Worm (Caenorhabditis elegans): Measurements from ENCODE around the gene fbxb-77.
A peak's percentile ranks its signal among the peaks of the same experiment; 100 is the strongest.

The fbxb-77 gene

DNA sequence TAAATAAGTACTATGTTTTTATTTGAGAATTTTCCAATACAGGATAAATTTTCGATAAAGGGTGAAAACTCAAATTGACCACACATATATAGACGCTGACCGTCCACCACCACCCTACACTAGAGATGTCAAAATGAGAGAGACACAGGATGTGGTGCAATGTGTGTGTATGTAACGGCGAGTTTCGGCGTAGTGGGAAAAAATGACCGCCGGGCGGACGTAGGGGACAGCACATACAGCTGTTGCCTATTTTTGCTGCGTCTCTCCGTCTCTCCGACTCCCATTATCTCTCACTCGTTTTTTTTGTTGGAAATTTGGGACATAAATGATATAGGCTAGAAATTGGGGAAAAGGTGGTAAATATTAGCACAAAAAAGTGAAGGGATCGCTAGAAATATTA, 25.2 kb upstream of the fbxb-77 start:
- TF ChIP-seq F13C5.2 (tag; optimal IDR thresholded peaks at IDR 0.05): peak; percentile 18
- no peak for TF ChIP-seq tbx-37 (GFP tag; conservative IDR thresholded peaks at IDR 0.05)
- no peak for TF ChIP-seq aly-1 (tag; optimal IDR thresholded peaks at IDR 0.05)
- no peak for TF ChIP-seq ceh-36 (tag; optimal IDR thresholded peaks at IDR 0.05)
- no peak for TF ChIP-seq pes-1 (GFP tag; IDR thresholded peaks at IDR 0.05)
- TF ChIP-seq tra-4 (tag; optimal IDR thresholded peaks at IDR 0.05): no peak
- TF ChIP-seq tbx-11 (GFP tag; IDR thresholded peaks at IDR 0.05): no peak
- no peak for TF ChIP-seq hmbx-1 (tag; optimal IDR thresholded peaks at IDR 0.05)
- TF ChIP-seq sea-1 (GFP tag; conservative IDR thresholded peaks at IDR 0.05): no peak
- TF ChIP-seq scrt-1 (GFP tag; IDR thresholded peaks at IDR 0.05): no peak
- TF ChIP-seq ets-7 (tag; optimal IDR thresholded peaks at IDR 0.05): no peak
- no peak for TF ChIP-seq hnd-1 (tag; optimal IDR thresholded peaks at IDR 0.05)
- TF ChIP-seq ama-1 (optimal IDR thresholded peaks at IDR 0.05): no peak
- TF ChIP-seq ceh-13 (GFP tag; optimal IDR thresholded peaks at IDR 0.05): no peak
- no peak for TF ChIP-seq B0310.2 (tag; optimal IDR thresholded peaks at IDR 0.05)
- peak; percentile 55 for TF ChIP-seq hmg-4 (GFP tag; optimal IDR thresholded peaks at IDR 0.05)
- no peak for TF ChIP-seq flt-1 (GFP tag; IDR thresholded peaks at IDR 0.05)

DNA sequence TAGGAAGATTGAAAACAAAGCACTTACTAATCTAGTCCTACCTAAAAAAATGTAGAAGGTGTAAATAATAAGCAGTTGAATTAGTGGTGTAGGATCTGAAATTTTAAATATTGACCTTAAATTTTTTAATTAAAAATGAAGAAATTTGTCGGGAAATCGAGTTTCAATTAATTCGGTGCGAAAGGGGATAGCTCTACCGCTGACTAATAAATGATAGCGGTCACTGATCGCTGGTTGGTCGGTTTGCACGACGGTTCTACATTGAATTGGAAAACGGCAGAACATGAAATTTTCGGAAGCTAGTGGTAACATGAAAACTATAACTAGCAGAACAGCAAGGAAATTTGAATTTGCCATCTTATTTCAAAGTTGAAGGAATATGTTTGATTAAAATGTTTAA, 24.2 kb upstream of the fbxb-77 start, which contains the start of gene set-15:
Gene set-15 (minus strand): TSS at position 101 of the 400 bp plus-strand sequence.
- TF ChIP-seq hnd-1 (tag; optimal IDR thresholded peaks at IDR 0.05): no peak
- TF ChIP-seq ama-1 (optimal IDR thresholded peaks at IDR 0.05): no peak
- no peak for TF ChIP-seq aly-1 (tag; optimal IDR thresholded peaks at IDR 0.05)
- no peak for TF ChIP-seq ceh-13 (GFP tag; optimal IDR thresholded peaks at IDR 0.05)
- TF ChIP-seq hmg-4 (GFP tag; optimal IDR thresholded peaks at IDR 0.05): no peak
- no peak for TF ChIP-seq B0310.2 (tag; optimal IDR thresholded peaks at IDR 0.05)
- TF ChIP-seq sea-1 (GFP tag; conservative IDR thresholded peaks at IDR 0.05): no peak
- TF ChIP-seq ets-7 (tag; optimal IDR thresholded peaks at IDR 0.05): no peak
- no peak for TF ChIP-seq tbx-11 (GFP tag; IDR thresholded peaks at IDR 0.05)
- TF ChIP-seq flt-1 (GFP tag; IDR thresholded peaks at IDR 0.05): no peak
- TF ChIP-seq F13C5.2 (tag; optimal IDR thresholded peaks at IDR 0.05): no peak
- TF ChIP-seq hmbx-1 (tag; optimal IDR thresholded peaks at IDR 0.05): no peak

DNA sequence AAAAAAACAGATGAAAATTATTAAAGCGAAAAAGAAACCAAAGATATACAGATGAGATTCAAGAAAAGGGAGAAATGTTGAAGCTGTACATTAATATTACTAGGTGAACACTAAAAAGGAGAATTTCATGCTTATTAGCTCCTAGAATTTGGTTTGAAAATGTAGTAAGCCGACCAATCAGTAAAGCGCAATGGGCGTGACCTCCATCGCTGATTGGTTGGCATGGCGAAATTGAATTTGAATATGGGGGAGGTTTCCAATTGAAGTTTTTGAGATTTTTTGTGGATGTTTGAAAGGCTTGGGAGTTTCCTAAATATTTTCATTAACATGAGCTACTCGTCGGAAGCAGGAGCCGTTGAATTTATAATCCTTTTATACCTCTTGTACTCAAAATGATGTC, 20.5 kb upstream of the fbxb-77 start:
- no peak for TF ChIP-seq scrt-1 (GFP tag; IDR thresholded peaks at IDR 0.05)
- no peak for TF ChIP-seq tbx-37 (GFP tag; conservative IDR thresholded peaks at IDR 0.05)
- no peak for TF ChIP-seq hnd-1 (tag; optimal IDR thresholded peaks at IDR 0.05)
- TF ChIP-seq hmg-4 (GFP tag; optimal IDR thresholded peaks at IDR 0.05): no peak
- no peak for TF ChIP-seq ama-1 (optimal IDR thresholded peaks at IDR 0.05)
- TF ChIP-seq sea-1 (GFP tag; conservative IDR thresholded peaks at IDR 0.05): no peak
- no peak for TF ChIP-seq hmbx-1 (tag; optimal IDR thresholded peaks at IDR 0.05)
- TF ChIP-seq tbx-11 (GFP tag; IDR thresholded peaks at IDR 0.05): no peak
- no peak for TF ChIP-seq tra-4 (tag; optimal IDR thresholded peaks at IDR 0.05)
- TF ChIP-seq flt-1 (GFP tag; IDR thresholded peaks at IDR 0.05): no peak
- TF ChIP-seq F13C5.2 (tag; optimal IDR thresholded peaks at IDR 0.05): no peak
- TF ChIP-seq pes-1 (GFP tag; IDR thresholded peaks at IDR 0.05): no peak
- no peak for TF ChIP-seq ceh-13 (GFP tag; optimal IDR thresholded peaks at IDR 0.05)
- TF ChIP-seq ets-7 (tag; optimal IDR thresholded peaks at IDR 0.05): no peak
- TF ChIP-seq B0310.2 (tag; optimal IDR thresholded peaks at IDR 0.05): no peak

DNA sequence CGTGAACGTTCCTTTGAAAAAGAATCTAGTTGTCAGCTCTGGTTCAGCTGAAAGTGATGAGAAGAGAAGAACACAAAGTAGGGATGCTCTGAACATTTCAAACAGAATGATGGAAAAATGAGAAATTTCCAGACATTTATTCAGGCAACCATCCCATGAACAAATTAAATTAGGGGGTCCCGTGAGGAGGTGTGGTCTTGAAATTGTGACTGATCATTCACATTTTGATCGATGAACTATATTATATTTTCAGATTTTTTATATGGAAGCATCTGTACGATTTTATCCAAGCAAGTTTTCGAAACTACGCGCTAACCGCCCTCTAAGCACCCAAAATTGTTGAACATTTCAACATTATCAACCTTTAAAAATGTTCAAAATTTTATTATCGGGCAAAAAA, 20.0 kb upstream of the fbxb-77 start, which contains the start of gene R11E3.19:
Gene R11E3.19 (minus strand): TSS at position 101 of the 400 bp plus-strand sequence.
- TF ChIP-seq scrt-1 (GFP tag; IDR thresholded peaks at IDR 0.05) (no peak), ama-1 (optimal IDR thresholded peaks at IDR 0.05) (no peak), tbx-37 (GFP tag; conservative IDR thresholded peaks at IDR 0.05) (no peak)

DNA sequence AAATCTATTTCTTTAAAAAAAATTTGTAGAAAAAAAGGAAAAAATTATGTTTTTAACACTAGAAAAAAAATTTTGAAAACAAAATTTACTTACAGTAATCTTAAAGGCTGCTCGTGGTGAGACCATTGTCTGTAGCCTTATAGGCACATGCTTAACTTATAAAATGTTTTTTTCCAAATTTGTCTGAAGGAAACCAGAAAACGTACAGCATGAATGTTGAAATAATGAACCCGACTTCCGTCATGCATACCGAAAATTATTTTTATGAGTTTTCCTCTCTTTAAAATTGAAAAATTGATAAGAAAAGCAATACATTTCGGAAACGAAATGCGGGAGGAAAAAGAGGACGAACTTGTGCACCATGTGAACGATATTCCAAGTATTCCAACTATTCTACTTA, 15.8 kb upstream of the fbxb-77 start, which contains the start of gene R11E3.2:
Gene R11E3.2 (plus strand): TSS at position 301 of the 400 bp plus-strand sequence.
- TF ChIP-seq hmg-4 (GFP tag; optimal IDR thresholded peaks at IDR 0.05): no peak
- no peak for TF ChIP-seq tbx-37 (GFP tag; conservative IDR thresholded peaks at IDR 0.05)
- no peak for TF ChIP-seq hmbx-1 (tag; optimal IDR thresholded peaks at IDR 0.05)
- no peak for TF ChIP-seq tra-4 (tag; optimal IDR thresholded peaks at IDR 0.05)
- no peak for TF ChIP-seq flt-1 (GFP tag; IDR thresholded peaks at IDR 0.05)
- no peak for TF ChIP-seq ama-1 (optimal IDR thresholded peaks at IDR 0.05)
- no peak for TF ChIP-seq ceh-36 (tag; optimal IDR thresholded peaks at IDR 0.05)
- TF ChIP-seq scrt-1 (GFP tag; IDR thresholded peaks at IDR 0.05): no peak
- no peak for TF ChIP-seq aly-1 (tag; optimal IDR thresholded peaks at IDR 0.05)
- TF ChIP-seq ets-7 (tag; optimal IDR thresholded peaks at IDR 0.05): no peak
- TF ChIP-seq hnd-1 (tag; optimal IDR thresholded peaks at IDR 0.05): no peak

DNA sequence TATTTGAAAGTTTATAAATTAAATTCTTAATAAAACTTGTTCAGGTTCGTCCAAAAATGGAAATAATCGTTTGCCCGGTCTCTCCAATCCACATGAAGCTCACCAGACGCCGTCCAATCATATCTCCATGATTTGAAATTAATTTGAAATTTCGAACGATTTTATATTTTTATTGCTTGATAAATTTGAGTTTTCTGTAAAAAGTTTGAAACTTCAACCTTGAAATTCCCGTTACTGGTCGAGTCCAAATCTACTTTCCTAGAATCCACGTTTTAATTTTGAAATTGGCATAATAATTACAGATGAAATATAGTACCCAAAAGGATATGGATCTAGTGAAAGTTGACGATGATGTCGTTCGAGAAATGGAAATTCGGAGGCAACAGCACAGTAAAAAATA, 8.5 kb upstream of the fbxb-77 start, which contains the start of gene npp-26:
Gene npp-26 (plus strand): TSS at position 301 of the 400 bp plus-strand sequence.
- TF ChIP-seq B0310.2 (tag; optimal IDR thresholded peaks at IDR 0.05) (no peak), hnd-1 (tag; optimal IDR thresholded peaks at IDR 0.05) (no peak), scrt-1 (GFP tag; IDR thresholded peaks at IDR 0.05) (no peak), flt-1 (GFP tag; IDR thresholded peaks at IDR 0.05) (no peak), hmbx-1 (tag; optimal IDR thresholded peaks at IDR 0.05) (no peak)

DNA sequence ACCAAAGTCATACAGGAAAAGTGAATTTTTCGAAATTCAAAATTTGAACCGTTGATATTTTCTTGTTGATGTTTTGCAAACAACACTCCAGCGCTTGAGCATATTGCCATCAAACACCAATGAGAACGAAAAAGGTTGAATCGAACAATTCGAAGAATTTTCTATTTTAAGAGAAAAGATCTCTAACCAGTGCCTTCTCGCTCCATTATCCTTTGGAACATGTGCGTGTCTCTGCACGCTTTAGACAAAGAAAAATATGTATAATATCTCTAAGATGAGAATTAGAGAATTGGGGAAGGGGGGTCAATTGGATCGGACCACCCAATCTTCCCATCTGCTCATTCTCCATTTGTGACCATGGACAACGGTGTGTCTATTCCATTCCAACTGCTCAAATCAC, 7.9 kb upstream of the fbxb-77 start, which contains the start of gene Y17G9B.2:
Gene Y17G9B.2 (plus strand): TSS at position 301 of the 400 bp plus-strand sequence.
- no peak for TF ChIP-seq ets-7 (tag; optimal IDR thresholded peaks at IDR 0.05)
- TF ChIP-seq tbx-37 (GFP tag; conservative IDR thresholded peaks at IDR 0.05): no peak
- no peak for TF ChIP-seq hmg-4 (GFP tag; optimal IDR thresholded peaks at IDR 0.05)
- no peak for TF ChIP-seq hnd-1 (tag; optimal IDR thresholded peaks at IDR 0.05)
- TF ChIP-seq pes-1 (GFP tag; IDR thresholded peaks at IDR 0.05): no peak
- TF ChIP-seq scrt-1 (GFP tag; IDR thresholded peaks at IDR 0.05): no peak
- no peak for TF ChIP-seq hmbx-1 (tag; optimal IDR thresholded peaks at IDR 0.05)
- TF ChIP-seq ceh-36 (tag; optimal IDR thresholded peaks at IDR 0.05): no peak
- TF ChIP-seq tra-4 (tag; optimal IDR thresholded peaks at IDR 0.05): no peak
- no peak for TF ChIP-seq tbx-11 (GFP tag; IDR thresholded peaks at IDR 0.05)

Data from whole organism, early embryonic.